Worm (Caenorhabditis elegans): Measurements from ENCODE around the gene C18D4.6.

DNA sequence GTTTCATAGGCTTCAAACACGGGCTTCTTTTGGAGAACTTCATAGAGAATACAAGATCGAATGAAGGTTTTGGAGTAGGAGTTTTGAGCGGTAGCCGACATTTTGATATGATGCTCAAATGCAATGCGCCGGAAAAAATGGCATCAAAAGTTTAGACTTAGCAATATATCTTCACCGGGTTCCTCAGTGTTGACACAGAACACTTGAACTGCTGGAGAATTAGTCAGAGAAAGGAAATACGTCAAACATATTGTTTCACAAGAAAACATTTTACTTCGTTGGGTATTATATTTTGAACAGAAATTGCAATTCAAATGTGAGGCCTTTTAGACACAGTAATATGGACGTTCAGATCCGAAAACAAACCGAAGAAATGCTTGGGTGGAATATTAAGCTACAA, 20.2 kb upstream of the C18D4.6 start, which contains the start of gene fbxa-174:
- TF ChIP-seq lin-13 (GFP tag; optimal IDR thresholded peaks at IDR 0.05) = no peak
- TF ChIP-seq daf-8 (GFP tag; IDR thresholded peaks at IDR 0.05) = no peak

Data from whole organism, L4 larva.